Fruit fly (Drosophila melanogaster): ENCODE data around the gene Sarm.
A peak's percentile ranks its signal among the peaks of the same experiment; 100 is the strongest.

Gene Sarm

dm6 chr3L:8096106-8096558, 32.5 kb downstream of the Sarm start (continued):
- TF ChIP-seq CG3838 (GFP tag; optimal IDR thresholded peaks at IDR 0.05) (peak; percentile 67), dm (GFP tag; optimal IDR thresholded peaks at IDR 0.05) (peak; percentile 55), Tbp (GFP tag; optimal IDR thresholded peaks at IDR 0.05) (no peak), CG13894 (tag; optimal IDR thresholded peaks at IDR 0.05) (peak; percentile 97), wor (GFP tag; IDR thresholded peaks at IDR 0.05) (peak; percentile 86), pzg (GFP tag; optimal IDR thresholded peaks at IDR 0.05) (peak; percentile 7), sd (tag; optimal IDR thresholded peaks at IDR 0.05) (peak; percentile 94), CG6272 (GFP tag; IDR thresholded peaks at IDR 0.05) (peak; percentile 90), bigmax (GFP tag; optimal IDR thresholded peaks at IDR 0.05) (no peak), slbo (GFP tag; IDR thresholded peaks at IDR 0.05) (peak; percentile 98), E2f2 (GFP tag; IDR thresholded peaks at IDR 0.05) (peak; percentile 79), dmrt11E (tag; optimal IDR thresholded peaks at IDR 0.05) (no peak), pan (optimal IDR thresholded peaks at IDR 0.05) (no peak), pan (GFP tag; optimal IDR thresholded peaks at IDR 0.05 in 1 of 2, IDR thresholded peaks at IDR 0.05 in 1 of 2) (peak in 1 of 2 experiments; percentile 94), tio (GFP tag; optimal IDR thresholded peaks at IDR 0.05) (peak; percentile 95), CG13775 (GFP tag; optimal IDR thresholded peaks at IDR 0.05) (peak; percentile 96), wdn (GFP tag; IDR thresholded peaks at IDR 0.05) (peak; percentile 94), croc (GFP tag; conservative IDR thresholded peaks at IDR 0.05) (peak; percentile 54; the same call in 2 of the 3 replicates), CG34376 (GFP tag; optimal IDR thresholded peaks at IDR 0.05) (peak; percentile 94), Med (GFP tag) (peak; percentile 98), CG6765 (GFP tag; optimal IDR thresholded peaks at IDR 0.05) (peak; percentile 95), kay (GFP tag; optimal IDR thresholded peaks at IDR 0.05) (peak; percentile 83), Rfx (GFP tag; IDR thresholded peaks at IDR 0.05) (peak; percentile 98), knrl (GFP tag; IDR thresholded peaks at IDR 0.05; ENCODE audit: partially characterized antibody) (no peak), Vsx1 (GFP tag; optimal IDR thresholded peaks at IDR 0.05) (peak; percentile 86), zfh1 (GFP tag; IDR thresholded peaks at IDR 0.05) (peak; percentile 80; the same call in 2 of the 3 replicates), CG13424 (tag; optimal IDR thresholded peaks at IDR 0.05) (peak; percentile 95), CG14965 (GFP tag; optimal IDR thresholded peaks at IDR 0.05; ENCODE audit: borderline replicate concordance) (peak; percentile 7), Hmx (GFP tag; optimal IDR thresholded peaks at IDR 0.05) (peak; percentile 12), zen (tag; optimal IDR thresholded peaks at IDR 0.05) (peak; percentile 78), bsh (GFP tag; optimal IDR thresholded peaks at IDR 0.05) (peak; percentile 74 to 78), grau (tag; optimal IDR thresholded peaks at IDR 0.05) (peak; percentile 97), CG30020 (tag; optimal IDR thresholded peaks at IDR 0.05) (no peak), vnd (GFP tag; IDR thresholded peaks at IDR 0.05; ENCODE audit: partially characterized antibody) (no peak), CG16863 (GFP tag; optimal IDR thresholded peaks at IDR 0.05) (peak; percentile 45), Chrac-16 (GFP tag; optimal IDR thresholded peaks at IDR 0.05) (peak; percentile 93), CG7372 (GFP tag; IDR thresholded peaks at IDR 0.05) (peak; percentile 95), Spps (tag; optimal IDR thresholded peaks at IDR 0.05) (no peak), gce (GFP tag; IDR thresholded peaks at IDR 0.05) (peak; percentile 76; the same call in 1 of the 3 replicates), tna (GFP tag; IDR thresholded peaks at IDR 0.05; ENCODE audit: partially characterized antibody) (no peak), al (GFP tag; IDR thresholded peaks at IDR 0.05) (peak; percentile 97), Dp (GFP tag; optimal IDR thresholded peaks at IDR 0.05) (peak; percentile 14), kah (GFP tag; optimal IDR thresholded peaks at IDR 0.05) (peak; percentile 81), bab2 (GFP tag; optimal IDR thresholded peaks at IDR 0.05) (peak; percentile 88), klu (GFP tag; IDR thresholded peaks at IDR 0.05) (peak; percentile 96), CG17328 (GFP tag; IDR thresholded peaks at IDR 0.05) (peak; percentile 84), sug (tag; optimal IDR thresholded peaks at IDR 0.05) (peak; percentile 96), CG30431 (GFP tag; optimal IDR thresholded peaks at IDR 0.05) (peak; percentile 77), jing (GFP tag; optimal IDR thresholded peaks at IDR 0.05) (peak; percentile 69), Ssrp (tag; optimal IDR thresholded peaks at IDR 0.05) (peak; percentile 88), CG7556 (GFP tag; optimal IDR thresholded peaks at IDR 0.05) (peak; percentile 98)

Data from whole organism, embryonic.